Fruit fly (Drosophila melanogaster) whole organism, embryonic: ENCODE data around the gene CG46463.

Experiments
- Aef1 ChIP-seq: fragments of 200-800 bp; sonication (Bioruptor generic); IDR thresholded peaks from 3 replicates; pipeline ENCODE4 v1.3.6; 2022; ENCODE audit warnings: missing biosample characterization, missing genetic modification characterization
- BtbVII ChIP-seq: fragments of 200-800 bp; sonication (Bioruptor generic); optimal IDR thresholded peaks from 3 replicates; lab custom pipeline; 2017; ENCODE audit warnings: missing biosample characterization, mild to moderate bottlenecking, missing genetic modification characterization
- CG10979 ChIP-seq: fragments of 200-800 bp; sonication (Bioruptor generic); optimal IDR thresholded peaks from 2 replicates; lab custom pipeline; 2018; ENCODE audit warnings: missing biosample characterization, mild to moderate bottlenecking, missing genetic modification characterization, moderate library complexity
- CG11723 ChIP-seq: fragments of 200-800 bp; sonication (Bioruptor generic); optimal IDR thresholded peaks from 2 replicates; lab custom pipeline; 2017; ENCODE audit warnings: missing biosample characterization, mild to moderate bottlenecking, missing genetic modification characterization
- CG13296 ChIP-seq: fragments of 200-800 bp; sonication (Bioruptor generic); optimal IDR thresholded peaks from 3 replicates; lab custom pipeline; 2018; ENCODE audit warnings: missing biosample characterization, mild to moderate bottlenecking, missing genetic modification characterization
- CG13894 ChIP-seq: fragments of 200-800 bp; sonication (Bioruptor generic); optimal IDR thresholded peaks from 3 replicates; lab custom pipeline; 2018; ENCODE audit warnings: missing biosample characterization, mild to moderate bottlenecking, missing genetic modification characterization, moderate library complexity
- CG15696 ChIP-seq: fragments of 200-800 bp; sonication (Bioruptor generic); optimal IDR thresholded peaks from 2 replicates; lab custom pipeline; 2019; ENCODE audit warnings: missing biosample characterization, mild to moderate bottlenecking, missing genetic modification characterization, moderate library complexity
- CG16815 ChIP-seq: fragments of 200-800 bp; sonication (Bioruptor generic); optimal IDR thresholded peaks from 3 replicates; lab custom pipeline; 2017; ENCODE audit warnings: missing biosample characterization, mild to moderate bottlenecking, missing genetic modification characterization
- CG18011 ChIP-seq: fragments of 200-800 bp; sonication (Bioruptor generic); optimal IDR thresholded peaks from 2 replicates; lab custom pipeline; 2017; ENCODE audit warnings: missing biosample characterization, missing genetic modification characterization, mild to moderate bottlenecking, moderate library complexity, missing genotype
- CG31224 ChIP-seq: fragments of 200-800 bp; sonication (Bioruptor generic); IDR thresholded peaks from 2 replicates; pipeline ENCODE4 v1.3.6; 2022; ENCODE audit warnings: missing biosample characterization, missing genetic modification characterization
- CG3847 ChIP-seq: fragments of 200-800 bp; sonication (Bioruptor generic); IDR thresholded peaks from 2 replicates; pipeline ENCODE4 v1.3.6; 2022; ENCODE audit warnings: missing biosample characterization, missing genetic modification characterization
- CG43689 ChIP-seq: fragments of 200-800 bp; sonication (Bioruptor generic); IDR thresholded peaks from 2 replicates; pipeline ENCODE4 v1.3.6; 2022; ENCODE audit warnings: missing biosample characterization, missing genetic modification characterization
- CG4820 ChIP-seq: fragments of 200-800 bp; sonication (Bioruptor generic); optimal IDR thresholded peaks from 3 replicates; lab custom pipeline; 2016; ENCODE audit warnings: missing biosample characterization, missing genetic modification characterization
- CG6175 ChIP-seq: fragments of 200-800 bp; sonication (Bioruptor generic); IDR thresholded peaks from 3 replicates; pipeline ENCODE4 v1.3.6; 2022; ENCODE audit warnings: missing biosample characterization, missing genetic modification characterization
- CG6254 ChIP-seq: fragments of 200-800 bp; sonication (Bioruptor generic); optimal IDR thresholded peaks from 3 replicates; lab custom pipeline; 2017; ENCODE audit warnings: mild to moderate bottlenecking, missing biosample characterization, missing genetic modification reagents, missing genetic modification characterization
- CG6689 ChIP-seq: fragments of 200-800 bp; sonication (Bioruptor generic); IDR thresholded peaks from 2 replicates; pipeline ENCODE4 v1.3.6; 2022; ENCODE audit warnings: missing biosample characterization, missing genetic modification characterization
- CG6854 ChIP-seq: fragments of 200-800 bp; sonication (Bioruptor generic); optimal IDR thresholded peaks from 3 replicates; lab custom pipeline; 2017; ENCODE audit warnings: missing biosample characterization, mild to moderate bottlenecking, missing genetic modification characterization
- CG7372 ChIP-seq: fragments of 200-800 bp; sonication (Bioruptor generic); IDR thresholded peaks from 2 replicates; pipeline ENCODE4 v1.3.6; 2022; ENCODE audit warnings: missing biosample characterization, missing genetic modification characterization
- CG7963 ChIP-seq: fragments of 200-800 bp; sonication (Bioruptor generic); IDR thresholded peaks from 3 replicates; pipeline ENCODE4 v1.3.6; 2022; ENCODE audit warnings: missing biosample characterization, missing genetic modification characterization; ENCODE audit not compliant: partially characterized antibody
- CG9932 ChIP-seq: fragments of 200-800 bp; sonication (Bioruptor generic); IDR thresholded peaks from 2 replicates; pipeline ENCODE4 v1.3.6; 2022; ENCODE audit warnings: missing biosample characterization, missing genetic modification characterization
- CHES-1-like ChIP-seq: fragments of 200-800 bp; sonication (Bioruptor generic); optimal IDR thresholded peaks from 2 replicates; lab custom pipeline; 2016; ENCODE audit warnings: missing biosample characterization, missing genetic modification characterization
- Camta ChIP-seq: fragments of 200-800 bp; sonication (Bioruptor generic); optimal IDR thresholded peaks from 2 replicates; lab custom pipeline; 2016; ENCODE audit warnings: missing biosample characterization, missing genetic modification characterization
- ERR ChIP-seq: fragments of 200-800 bp; sonication (Bioruptor generic); optimal IDR thresholded peaks from 2 replicates; lab custom pipeline; 2016; ENCODE audit warnings: missing biosample characterization, missing genetic modification characterization
- Gsc ChIP-seq: fragments of 200-800 bp; sonication (Bioruptor generic); IDR thresholded peaks from 2 replicates; pipeline ENCODE4 v1.3.6; 2022; ENCODE audit warnings: missing biosample characterization, missing genetic modification characterization
- H15 ChIP-seq: fragments of 200-800 bp; sonication (Bioruptor generic); IDR thresholded peaks from 3 replicates; pipeline ENCODE4 v1.3.6; 2022; ENCODE audit warnings: missing biosample characterization, missing genetic modification characterization
- HHEX ChIP-seq: fragments of 200-800 bp; sonication (Bioruptor generic); optimal IDR thresholded peaks from 3 replicates; lab custom pipeline; 2017; ENCODE audit warnings: missing biosample characterization, mild to moderate bottlenecking, missing genetic modification characterization, missing genetic modification reagents
- Sry-β ChIP-seq: fragments of 200-800 bp; sonication (Bioruptor generic); optimal IDR thresholded peaks from 2 replicates; lab custom pipeline; 2018; ENCODE audit warnings: missing biosample characterization, mild to moderate bottlenecking, missing genetic modification characterization, moderate library complexity
- ap ChIP-seq: fragments of 200-800 bp; sonication (Bioruptor generic); IDR thresholded peaks from 2 replicates; pipeline ENCODE4 v1.3.6; 2022; ENCODE audit warnings: missing biosample characterization, missing genetic modification characterization
- az2 ChIP-seq: fragments of 200-800 bp; sonication (Bioruptor generic); optimal IDR thresholded peaks from 3 replicates; lab custom pipeline; 2016; ENCODE audit warnings: missing biosample characterization, missing genetic modification characterization
- bab2 ChIP-seq: fragments of 200-800 bp; sonication (Bioruptor generic); optimal IDR thresholded peaks from 2 replicates; lab custom pipeline; 2016; ENCODE audit warnings: missing biosample characterization, missing genetic modification characterization
- bowl ChIP-seq: fragments of 200-800 bp; sonication (Bioruptor generic); IDR thresholded peaks from 2 replicates; pipeline ENCODE4 v1.3.6; 2022; ENCODE audit warnings: missing biosample characterization, missing genetic modification characterization
- bsh ChIP-seq, 2 experiments: fragments of 200-800 bp; sonication (Bioruptor generic); optimal IDR thresholded peaks; 2 replicates each; lab custom pipeline; 2017 to 2018; ENCODE audit warnings: mild to moderate bottlenecking in 2 of 2, missing biosample characterization in 2 of 2, missing genetic modification characterization in 2 of 2, moderate library complexity in 1 of 2
- cas ChIP-seq: fragments of 200-800 bp; sonication (Bioruptor generic); IDR thresholded peaks from 2 replicates; pipeline ENCODE4 v1.3.6; 2022; ENCODE audit warnings: missing biosample characterization, missing genetic modification characterization
- caup ChIP-seq: fragments of 200-800 bp; sonication (Bioruptor generic); optimal IDR thresholded peaks from 3 replicates; lab custom pipeline; 2017; ENCODE audit warnings: missing biosample characterization, mild to moderate bottlenecking, missing genetic modification characterization, moderate library complexity; ENCODE audit not compliant: severe bottlenecking
- fru ChIP-seq: fragments of >200 bp; optimal IDR thresholded peaks from 2 replicates; lab custom pipeline; 2017
- gcm ChIP-seq: fragments of 200-800 bp; sonication (Bioruptor generic); optimal IDR thresholded peaks from 2 replicates; lab custom pipeline; 2019; ENCODE audit warnings: missing biosample characterization, mild to moderate bottlenecking, missing genetic modification characterization, moderate library complexity
- grau ChIP-seq: fragments of 200-800 bp; optimal IDR thresholded peaks from 3 replicates; lab custom pipeline; 2019; ENCODE audit warnings: missing biosample characterization, mild to moderate bottlenecking, missing genetic modification characterization, moderate library complexity
- h ChIP-seq: fragments of >200 bp; optimal IDR thresholded peaks from 2 replicates; lab custom pipeline; 2017
- lab ChIP-seq: fragments of 200-800 bp; sonication (Bioruptor generic); optimal IDR thresholded peaks from 3 replicates; lab custom pipeline; 2017; ENCODE audit warnings: missing biosample characterization, missing genetic modification characterization, mild to moderate bottlenecking, moderate library complexity, missing genetic modification reagents
- lmd ChIP-seq: fragments of 200-800 bp; sonication (Bioruptor generic); IDR thresholded peaks from 2 replicates; pipeline ENCODE4 v1.3.6; 2022; ENCODE audit warnings: missing biosample characterization, missing genetic modification characterization
- org-1 ChIP-seq: fragments of 200-800 bp; sonication (Bioruptor generic); optimal IDR thresholded peaks from 2 replicates; lab custom pipeline; 2017; ENCODE audit warnings: missing biosample characterization, missing genetic modification characterization
- otp ChIP-seq: fragments of 200-800 bp; sonication (Bioruptor generic); IDR thresholded peaks from 3 replicates; pipeline ENCODE4, ENCODE4 v1.3.6; 2022; ENCODE audit warnings: missing biosample characterization, missing genetic modification characterization
- pum ChIP-seq: fragments of 200-800 bp; sonication (Bioruptor generic); optimal IDR thresholded peaks from 2 replicates; lab custom pipeline; 2016; ENCODE audit warnings: missing biosample characterization, missing genetic modification characterization
- pzg ChIP-seq: fragments of 200-800 bp; sonication (Bioruptor generic); optimal IDR thresholded peaks from 3 replicates; lab custom pipeline; 2018; ENCODE audit warnings: missing biosample characterization, mild to moderate bottlenecking, missing genetic modification characterization, moderate library complexity
- sens-2 ChIP-seq: fragments of 200-800 bp; sonication (Bioruptor generic); IDR thresholded peaks from 2 replicates; pipeline ENCODE4 v1.3.6; 2022; ENCODE audit warnings: missing biosample characterization, missing genetic modification characterization
- trem ChIP-seq: fragments of 200-800 bp; optimal IDR thresholded peaks from 3 replicates; lab custom pipeline; 2019; ENCODE audit warnings: missing biosample characterization, mild to moderate bottlenecking, missing genetic modification characterization, moderate library complexity
- tx ChIP-seq: fragments of 200-800 bp; sonication (Bioruptor generic); optimal IDR thresholded peaks from 2 replicates; lab custom pipeline; 2016; ENCODE audit warnings: missing biosample characterization, missing genetic modification characterization
- unpg ChIP-seq: fragments of 200-800 bp; sonication (Bioruptor generic); optimal IDR thresholded peaks from 3 replicates; lab custom pipeline; 2018; ENCODE audit warnings: missing biosample characterization, mild to moderate bottlenecking, missing genetic modification characterization, moderate library complexity
- zen2 ChIP-seq: fragments of 200-800 bp; sonication (Bioruptor generic); IDR thresholded peaks from 3 replicates; pipeline ENCODE4 v1.3.6; 2022; ENCODE audit warnings: missing biosample characterization, missing genetic modification characterization; ENCODE audit not compliant: partially characterized antibody

The CG46463 gene

DNA sequence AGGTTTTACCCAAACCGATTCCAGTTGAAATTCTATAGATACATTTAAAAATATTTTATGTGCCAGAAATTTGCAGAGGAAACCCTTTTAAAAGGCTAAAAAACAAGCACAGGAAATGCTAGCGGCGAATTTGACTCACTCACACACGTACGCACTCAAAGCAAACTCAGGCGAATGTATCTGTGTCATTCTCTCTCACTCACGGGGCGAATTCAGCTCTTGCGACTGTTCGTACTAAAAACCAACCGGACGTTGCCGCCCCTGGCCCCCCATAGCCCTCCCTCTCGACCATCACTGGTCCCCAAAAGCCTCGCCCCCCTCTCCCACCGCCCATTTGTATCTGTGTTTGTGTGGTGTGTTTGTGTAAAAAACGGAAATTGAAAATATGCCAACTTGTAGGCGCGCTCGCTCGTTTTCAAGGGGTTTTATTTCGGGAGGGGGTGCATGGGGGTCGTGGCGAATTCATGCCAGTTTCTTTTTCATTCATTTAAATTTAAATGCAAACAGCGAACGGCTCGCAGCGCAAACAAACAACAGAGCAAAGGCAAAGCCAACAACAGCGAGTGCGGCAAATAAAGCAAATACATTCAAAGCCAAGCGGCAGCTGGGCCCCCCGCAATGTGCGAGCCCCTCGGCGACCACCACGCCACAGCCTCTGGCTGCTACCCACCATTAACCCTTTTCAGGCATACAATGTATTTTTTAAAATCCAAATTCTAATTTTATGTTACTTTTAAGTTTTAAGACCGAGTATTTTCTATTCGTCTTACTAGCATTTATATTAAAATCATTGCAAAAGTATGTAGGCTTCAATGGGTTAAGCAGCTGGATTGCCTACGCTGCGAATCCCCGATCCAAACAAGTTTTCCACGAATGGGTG is 42.7 kb upstream of the CG46463 start (continued):
- TF ChIP-seq H15 (GFP tag; lab: Robert Waterston, UW) (peak; percentile 70), h (lab: Kevin White, UChicago) (no peak), bsh (GFP tag; optimal IDR thresholded peaks at IDR 0.05; lab: Kevin White, UChicago) (peak; percentile 52 to 89), Sry-β (peak; percentile 22), Camta (GFP tag; lab: Kevin White, UChicago) (peak; percentile 13), pzg (GFP tag; lab: Kevin White, UChicago) (peak; percentile 19), CG31224 (GFP tag; lab: Robert Waterston, UW) (peak; percentile 69), sens-2 (GFP tag; lab: Robert Waterston, UW) (peak; percentile 58; the same call in 1 of the 2 replicates), CG18011 (GFP tag; lab: Kevin White, UChicago) (peak; percentile 11), CG7963 (no peak), CG6689 (GFP tag; lab: Robert Waterston, UW) (peak; percentile 74), tx (GFP tag; lab: Kevin White, UChicago) (peak; percentile 55), bowl (peak; percentile 68), CG13894 (tag; lab: Kevin White, UChicago) (peak; percentile 95), Aef1 (GFP tag; lab: Robert Waterston, UW) (peak; percentile 79), bab2 (GFP tag; lab: Kevin White, UChicago) (peak; percentile 78), cas (GFP tag; lab: Robert Waterston, UW) (peak; percentile 63; the same call in 1 of the 2 replicates), CG3847 (GFP tag; lab: Robert Waterston, UW) (peak; percentile 80), CG13296 (GFP tag; lab: Kevin White, UChicago) (peak; percentile 79), lmd (GFP tag; lab: Robert Waterston, UW) (peak; percentile 87), CG11723 (peak; percentile 65), HHEX (peak; percentile 76), CG43689 (GFP tag; lab: Robert Waterston, UW) (peak; percentile 67), unpg (peak; percentile 59), pum (GFP tag; lab: Kevin White, UChicago) (peak; percentile 48), gcm (GFP tag; lab: Kevin White, UChicago) (no peak), grau (tag; lab: Kevin White, UChicago) (peak; percentile 63), ap (GFP tag; lab: Robert Waterston, UW) (peak; percentile 77), fru (lab: Kevin White, UChicago) (no peak), CG6854 (GFP tag; lab: Kevin White, UChicago) (peak; percentile 69), caup (GFP tag; lab: Kevin White, UChicago) (peak; percentile 86), CG15696 (tag; lab: Kevin White, UChicago) (no peak), ERR (GFP tag; lab: Kevin White, UChicago) (peak; percentile 63), Gsc (GFP tag; lab: Robert Waterston, UW) (no peak), lab (GFP tag; lab: Kevin White, UChicago) (peak; percentile 87), CG7372 (peak; percentile 72), CG6254 (no peak), BtbVII (GFP tag; lab: Kevin White, UChicago) (peak; percentile 77), CG16815 (GFP tag; lab: Kevin White, UChicago) (peak; percentile 48), CG4820 (GFP tag; lab: Kevin White, UChicago) (peak; percentile 40), trem (tag; lab: Kevin White, UChicago) (no peak), CG6175 (GFP tag; lab: Robert Waterston, UW) (peak; percentile 79; the same call in 2 of the 3 replicates), zen2 (GFP tag; lab: Robert Waterston, UW) (0 out of 3 replicates have a peak, but pooled peaks have one; percentile 12), org-1 (GFP tag; lab: Kevin White, UChicago) (peak; percentile 52), az2 (peak; percentile 43), CG10979 (tag; lab: Kevin White, UChicago) (peak; percentile 26), CG9932 (peak; percentile 78), CHES-1-like (GFP tag; lab: Kevin White, UChicago) (peak; percentile 69), otp (GFP tag; lab: Robert Waterston, UW) (peak; percentile 67; the same call in 2 of the 3 replicates)
